Fruit fly (Drosophila melanogaster) whole organism, larva: ENCODE results near the gene elg1.

ENCODE experiments used
- noc ChIP-seq: fragments of 200-800 bp; sonication (Bioruptor generic); optimal IDR thresholded peaks from 3 replicates; lab custom pipeline; 2019; ENCODE audit warnings: missing biosample characterization, mild to moderate bottlenecking, missing genetic modification characterization, moderate library complexity

Gene elg1

dm6 chr3L:16128973-16129745 is 2.7 kb upstream of the elg1 start, which contains the start of gene SsRbeta:
TSS of gene SsRbeta (plus strand) at chr3L:16129617.
- no peak for TF ChIP-seq noc

DNA sequence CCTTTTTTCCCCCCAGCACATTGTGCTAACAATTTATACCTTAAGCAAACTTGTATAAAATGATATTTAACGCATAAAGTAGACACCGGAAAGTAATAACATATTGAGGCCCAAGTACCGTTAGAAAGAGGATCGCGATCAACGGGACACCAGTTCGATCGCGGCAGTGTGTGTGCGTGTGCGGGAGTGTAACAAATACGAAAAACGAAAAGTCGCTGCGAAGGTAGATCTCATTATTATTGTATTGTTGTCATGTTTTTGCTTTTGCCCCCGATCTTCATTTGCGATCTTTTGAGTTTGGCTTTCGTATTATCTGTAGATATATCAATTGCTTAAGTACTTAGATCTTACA is 215 bp downstream of the elg1 start:
- TF ChIP-seq noc: no peak

dm6 chr3L:16136819-16137553 is 5.2 kb downstream of the elg1 start:
- peak; percentile 82 for TF ChIP-seq noc

dm6 chr3L:16137779-16138178 is 6.0 kb downstream of the elg1 start, which contains the start of gene CG5157:
TSS of gene CG5157 (minus strand) at chr3L:16137879.
- no peak for TF ChIP-seq noc

DNA sequence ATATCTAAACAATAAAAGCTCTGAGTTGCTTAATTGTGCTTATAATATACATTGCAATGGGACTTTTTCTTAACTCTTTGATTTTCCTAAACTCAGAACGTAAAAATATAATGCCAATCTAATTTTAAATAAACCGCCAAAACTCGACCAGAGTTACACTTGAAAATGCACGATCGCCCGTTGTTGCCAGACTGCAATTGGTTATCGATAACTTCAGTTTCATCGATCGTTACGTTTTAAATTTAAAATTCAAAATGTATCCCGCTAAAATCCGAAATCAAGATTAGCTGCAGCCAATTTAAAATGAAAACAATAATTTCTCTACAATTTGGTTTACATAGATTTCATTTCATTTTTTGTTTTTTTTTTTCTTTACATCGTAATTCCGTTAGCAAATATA is 7.3 kb downstream of the elg1 start:
- no peak for TF ChIP-seq noc

dm6 chr3L:16141556-16141955 is 9.7 kb downstream of the elg1 start:
- no peak for TF ChIP-seq noc

DNA sequence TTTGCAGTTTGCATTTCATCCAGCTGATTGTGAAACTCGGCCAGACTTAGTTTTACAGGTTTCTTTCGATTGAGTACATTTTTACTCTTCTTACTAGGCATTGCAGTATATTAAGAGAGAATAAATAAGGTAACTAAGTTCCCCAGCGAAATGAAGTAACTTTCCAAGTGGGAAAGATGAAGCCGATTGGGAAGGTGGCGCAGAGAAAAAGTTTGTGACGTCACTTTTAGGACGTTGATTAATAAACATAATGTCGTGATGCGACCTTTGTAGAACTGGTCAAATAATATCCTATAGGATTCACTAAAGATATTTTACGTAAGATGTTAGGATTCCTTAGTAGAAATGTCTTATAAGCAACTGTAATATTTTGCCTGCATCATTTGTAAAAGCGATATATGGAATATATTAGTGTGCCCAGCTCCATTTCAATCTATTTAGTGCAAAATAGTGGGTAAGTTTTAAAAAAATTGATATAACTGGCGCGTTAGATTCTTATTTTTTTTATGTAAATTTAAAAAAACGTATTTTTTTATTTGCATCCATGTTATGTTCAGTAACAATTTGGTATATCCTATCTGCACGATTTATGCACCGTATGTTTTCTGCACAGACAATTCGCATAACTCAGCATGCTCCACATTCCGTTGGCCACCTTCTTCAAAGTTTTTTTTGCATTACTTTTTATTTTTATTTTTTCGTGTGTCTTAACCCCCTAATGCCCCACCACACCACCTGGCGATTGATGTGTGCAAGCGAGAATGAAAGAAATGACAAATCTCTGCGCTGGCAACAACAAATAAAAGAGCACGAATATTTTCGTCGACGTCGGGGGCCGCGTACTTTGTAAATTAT is 12.1 kb downstream of the elg1 start, which contains the start of gene CG32152:
TSS of gene CG32152 (minus strand) at position 352 of the 855 bp plus-strand sequence.
- no peak for TF ChIP-seq noc

DNA sequence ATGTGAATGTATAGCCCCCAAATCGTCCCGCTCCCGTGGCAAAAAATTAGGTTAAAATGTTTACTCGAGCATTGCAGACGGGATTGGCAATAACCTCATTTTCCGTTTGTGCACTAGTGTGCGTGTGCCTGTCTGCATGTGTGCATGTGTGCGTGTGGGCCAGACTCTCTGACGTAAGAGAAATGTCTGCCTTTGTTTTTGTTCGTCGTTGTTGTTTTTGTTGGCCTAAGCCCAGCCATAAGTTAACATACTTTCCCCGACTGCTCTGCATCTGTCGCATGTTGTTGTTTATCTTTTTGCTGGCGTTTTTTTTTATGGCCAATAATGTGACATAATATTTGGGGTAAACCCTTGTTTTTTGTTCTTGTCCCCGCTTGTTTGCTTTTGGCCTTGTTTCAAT is 13.5 kb downstream of the elg1 start:
- no peak for TF ChIP-seq noc

DNA sequence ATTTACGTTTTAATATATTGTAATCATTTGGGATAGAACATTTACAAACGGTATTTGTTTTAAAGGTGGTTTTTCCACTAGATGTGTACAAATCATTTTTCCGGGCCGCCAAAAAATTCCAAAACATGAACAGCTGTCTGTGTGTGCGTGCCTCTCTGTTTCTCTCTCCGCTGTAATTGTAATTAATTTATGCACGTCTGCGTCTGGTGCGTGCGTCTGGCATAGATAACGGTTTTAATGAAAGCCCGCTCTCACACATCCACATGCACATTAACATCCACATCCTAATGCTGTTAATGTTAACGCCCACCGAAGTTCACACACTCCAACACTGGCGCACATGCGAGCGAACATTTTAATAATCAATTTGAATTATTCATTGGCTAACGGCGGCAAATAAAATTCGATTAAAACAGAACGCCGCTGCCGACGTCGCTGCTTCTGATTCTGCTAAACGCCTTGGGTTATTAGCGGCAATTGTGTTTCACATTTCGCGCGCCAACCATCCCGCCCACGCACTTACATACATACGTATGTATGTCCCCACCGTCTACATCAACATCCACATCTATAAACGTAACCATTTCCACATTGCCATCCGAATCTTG is 14.2 kb downstream of the elg1 start:
- no peak for TF ChIP-seq noc

- peak; percentile 71 for TF ChIP-seq noc
Observed at dm6 chr3L:16146539-16146934, 14.7 kb downstream of the elg1 start.

DNA sequence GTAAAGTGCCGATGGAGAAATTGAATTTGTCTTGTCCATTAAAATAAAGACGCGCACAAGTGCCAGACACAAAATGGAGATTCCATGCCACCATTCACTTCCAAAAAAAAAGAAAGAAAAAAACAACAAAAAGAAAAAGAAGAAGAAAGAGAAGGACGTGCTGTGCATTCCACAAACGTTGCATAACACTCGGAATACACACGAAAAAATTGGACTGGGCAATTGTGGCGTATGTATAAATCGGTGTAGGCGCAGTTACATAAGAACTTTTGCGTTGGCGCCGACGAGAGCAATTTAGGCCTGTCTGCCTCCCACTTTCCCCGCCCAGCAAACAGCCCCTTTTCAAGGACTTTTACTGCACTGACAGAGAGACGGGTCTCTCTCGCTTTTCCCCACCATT is 15.5 kb downstream of the elg1 start:
- no peak for TF ChIP-seq noc

dm6 chr3L:16147819-16148236 is 16.0 kb downstream of the elg1 start:
- TF ChIP-seq noc: no peak

- peak; percentile 40 for TF ChIP-seq noc
Observed at dm6 chr3L:16149418-16150160, 17.8 kb downstream of the elg1 start.

DNA sequence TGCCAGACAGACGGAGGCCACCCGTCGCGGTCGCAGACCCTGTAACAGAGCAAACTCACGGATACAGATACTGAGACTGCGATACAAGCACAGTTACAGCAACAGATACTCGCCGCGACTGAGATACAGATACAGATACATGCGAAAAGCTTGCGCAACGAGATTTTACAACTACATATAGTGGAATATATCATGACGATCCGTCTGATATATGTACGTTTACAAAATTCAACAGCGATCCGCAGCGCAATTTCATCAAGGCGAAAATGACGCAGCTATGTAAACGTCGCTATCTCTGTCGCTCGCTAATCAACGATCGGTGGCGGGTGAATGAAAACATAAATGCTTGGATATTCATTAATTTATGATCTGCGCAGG is 18.3 kb downstream of the elg1 start:
- TF ChIP-seq noc: no peak

- TF ChIP-seq noc: no peak
Observed at dm6 chr3L:16150850-16151515, 19.2 kb downstream of the elg1 start.
